Fruit fly (Drosophila melanogaster) whole organism, embryonic: ENCODE results near the gene TMEM216.

ENCODE experiments used
- Atf6 ChIP-seq: fragments of 200-800 bp; sonication (Bioruptor generic); IDR thresholded peaks from 2 replicates; pipeline ENCODE4 v1.3.6; 2022; ENCODE audit warnings: missing biosample characterization, missing genetic modification characterization
- Blimp-1 ChIP-seq: fragments of 200-800 bp; sonication (Bioruptor generic); optimal IDR thresholded peaks from 3 replicates; lab custom pipeline; 2018; ENCODE audit warnings: missing biosample characterization, missing genetic modification characterization, mild to moderate bottlenecking, moderate library complexity, missing genetic modification reagents
- CG10147 ChIP-seq: fragments of 200-800 bp; sonication (Bioruptor generic); optimal IDR thresholded peaks from 2 replicates; lab custom pipeline; 2019; ENCODE audit warnings: missing biosample characterization, mild to moderate bottlenecking, missing genetic modification characterization, moderate library complexity
- CG10321 ChIP-seq: fragments of 200-800 bp; sonication (Bioruptor generic); IDR thresholded peaks from 2 replicates; pipeline ENCODE4 v1.3.6; 2022; ENCODE audit warnings: missing biosample characterization, missing genetic modification characterization
- CG11398 ChIP-seq: fragments of 200-800 bp; sonication (Bioruptor generic); optimal IDR thresholded peaks from 2 replicates; lab custom pipeline; 2016; ENCODE audit warnings: missing biosample characterization, missing genetic modification characterization
- CG12104 ChIP-seq: fragments of 200-800 bp; sonication (Bioruptor generic); optimal IDR thresholded peaks from 3 replicates; lab custom pipeline; 2016; ENCODE audit warnings: missing biosample characterization, missing genetic modification characterization
- CG12744 ChIP-seq: fragments of 200-800 bp; sonication (Bioruptor generic); optimal IDR thresholded peaks from 2 replicates; lab custom pipeline; 2016; ENCODE audit warnings: missing biosample characterization, missing genetic modification characterization
- CG1602 ChIP-seq: fragments of 200-800 bp; sonication (Bioruptor generic); optimal IDR thresholded peaks from 3 replicates; lab custom pipeline; 2016; ENCODE audit warnings: missing biosample characterization, missing genetic modification characterization
- CG16779 ChIP-seq: fragments of 200-800 bp; sonication (Bioruptor generic); IDR thresholded peaks from 2 replicates; pipeline ENCODE4 v1.3.6; 2022; ENCODE audit warnings: missing biosample characterization, missing genetic modification characterization
- CG2129 ChIP-seq: fragments of 200-800 bp; sonication (Bioruptor generic); IDR thresholded peaks from 2 replicates; pipeline ENCODE4 v1.3.6; 2022; ENCODE audit warnings: missing biosample characterization, missing genetic modification characterization; ENCODE audit not compliant: partially characterized antibody
- CG30020 ChIP-seq: fragments of 200-800 bp; optimal IDR thresholded peaks from 2 replicates; lab custom pipeline; 2019; ENCODE audit warnings: missing biosample characterization, mild to moderate bottlenecking, missing genetic modification characterization, moderate library complexity
- CG32532 ChIP-seq: fragments of 200-800 bp; sonication (Bioruptor generic); IDR thresholded peaks from 2 replicates; pipeline ENCODE4 v1.3.6; 2022; ENCODE audit warnings: missing biosample characterization, missing genetic modification characterization
- CG34422 ChIP-seq: fragments of 200-800 bp; sonication (Bioruptor generic); IDR thresholded peaks from 3 replicates; pipeline ENCODE4 v1.3.6; 2022; ENCODE audit warnings: missing biosample characterization, missing genetic modification characterization
- CG4854 ChIP-seq: fragments of 200-800 bp; sonication (Bioruptor generic); optimal IDR thresholded peaks from 2 replicates; lab custom pipeline; 2016; ENCODE audit warnings: missing biosample characterization, missing genetic modification characterization, inconsistent platforms
- CG5245 ChIP-seq: fragments of 200-800 bp; sonication (Bioruptor generic); optimal IDR thresholded peaks from 3 replicates; lab custom pipeline; 2016; ENCODE audit warnings: missing biosample characterization, missing genetic modification characterization
- CG6854 ChIP-seq: fragments of 200-800 bp; sonication (Bioruptor generic); optimal IDR thresholded peaks from 3 replicates; lab custom pipeline; 2017; ENCODE audit warnings: missing biosample characterization, mild to moderate bottlenecking, missing genetic modification characterization
- CG7556 ChIP-seq: fragments of 200-800 bp; sonication (Bioruptor generic); optimal IDR thresholded peaks from 2 replicates; lab custom pipeline; 2017; ENCODE audit warnings: missing biosample characterization, mild to moderate bottlenecking, missing genetic modification characterization
- CG7928 ChIP-seq: fragments of 200-800 bp; sonication (Bioruptor generic); optimal IDR thresholded peaks from 2 replicates; lab custom pipeline; 2017; ENCODE audit warnings: missing biosample characterization, mild to moderate bottlenecking, missing genetic modification characterization
- CG8089 ChIP-seq: fragments of 200-800 bp; sonication (Bioruptor generic); optimal IDR thresholded peaks from 3 replicates; lab custom pipeline; 2016; ENCODE audit warnings: missing biosample characterization, missing genetic modification characterization
- CG9437 ChIP-seq: fragments of 200-800 bp; sonication (Bioruptor generic); optimal IDR thresholded peaks from 2 replicates; lab custom pipeline; 2018; ENCODE audit warnings: missing biosample characterization, mild to moderate bottlenecking, missing genetic modification characterization
- CG9797 ChIP-seq: fragments of 200-800 bp; sonication (Bioruptor generic); optimal IDR thresholded peaks from 3 replicates; lab custom pipeline; 2018; ENCODE audit warnings: missing biosample characterization, mild to moderate bottlenecking, missing genetic modification characterization
- CG9932 ChIP-seq: fragments of 200-800 bp; sonication (Bioruptor generic); IDR thresholded peaks from 2 replicates; pipeline ENCODE4 v1.3.6; 2022; ENCODE audit warnings: missing biosample characterization, missing genetic modification characterization
- CTCF ChIP-seq: fragments of 200-800 bp; sonication (Bioruptor generic); optimal IDR thresholded peaks from 2 replicates; lab custom pipeline; 2017; ENCODE audit warnings: missing biosample characterization, mild to moderate bottlenecking, missing genetic modification characterization, moderate library complexity
- CrebB ChIP-seq: fragments of 200-800 bp; sonication (Bioruptor generic); optimal IDR thresholded peaks from 3 replicates; lab custom pipeline; 2018; ENCODE audit warnings: missing biosample characterization, mild to moderate bottlenecking, missing genetic modification characterization
- Dfd ChIP-seq, 2 experiments: fragments of >200 bp; optimal IDR thresholded peaks; 2 replicates each; lab custom pipeline; 2017; ENCODE audit warnings: missing biosample characterization in 2 of 2, missing genetic modification characterization in 2 of 2
- Dip2 ChIP-seq: fragments of 200-800 bp; sonication (Bioruptor generic); IDR thresholded peaks from 2 replicates; pipeline ENCODE4 v1.3.6; 2022; ENCODE audit warnings: missing biosample characterization, missing genetic modification characterization
- Doc2 ChIP-seq: fragments of 200-800 bp; sonication (Bioruptor generic); IDR thresholded peaks from 2 replicates; pipeline ENCODE4 v1.3.6; 2022; ENCODE audit warnings: missing biosample characterization, missing genetic modification characterization
- ERR ChIP-seq: fragments of 200-800 bp; sonication (Bioruptor generic); optimal IDR thresholded peaks from 2 replicates; lab custom pipeline; 2016; ENCODE audit warnings: missing biosample characterization, missing genetic modification characterization
- Fer1 ChIP-seq: fragments of 200-800 bp; sonication (Bioruptor generic); optimal IDR thresholded peaks from 2 replicates; lab custom pipeline; 2017; ENCODE audit warnings: missing biosample characterization, mild to moderate bottlenecking, missing genetic modification characterization
- HLH3B ChIP-seq: fragments of 200-800 bp; sonication (Bioruptor generic); IDR thresholded peaks from 2 replicates; pipeline ENCODE4 v1.3.6; 2022; ENCODE audit warnings: missing biosample characterization, missing genetic modification characterization
- HmgZ ChIP-seq: fragments of 200-800 bp; sonication (Bioruptor generic); optimal IDR thresholded peaks from 2 replicates; lab custom pipeline; 2018; ENCODE audit warnings: missing biosample characterization, mild to moderate bottlenecking, missing genetic modification characterization
- Kr ChIP-seq: fragments of 200-800 bp; sonication (Bioruptor generic); optimal IDR thresholded peaks from 2 replicates; lab custom pipeline; 2017; ENCODE audit warnings: missing biosample characterization, mild to moderate bottlenecking, missing genetic modification characterization
- PHDP ChIP-seq: fragments of 200-800 bp; sonication (Bioruptor generic); optimal IDR thresholded peaks from 3 replicates; lab custom pipeline; 2018; ENCODE audit warnings: missing biosample characterization, mild to moderate bottlenecking, missing genetic modification characterization, moderate library complexity
- Six4 ChIP-seq: fragments of 200-800 bp; sonication (Bioruptor generic); optimal IDR thresholded peaks from 2 replicates; lab custom pipeline; 2016; ENCODE audit warnings: missing biosample characterization, missing genetic modification characterization
- bab2 ChIP-seq: fragments of 200-800 bp; sonication (Bioruptor generic); optimal IDR thresholded peaks from 2 replicates; lab custom pipeline; 2016; ENCODE audit warnings: missing biosample characterization, missing genetic modification characterization
- cato ChIP-seq: fragments of 200-800 bp; sonication (Bioruptor generic); optimal IDR thresholded peaks from 2 replicates; lab custom pipeline; 2016; ENCODE audit warnings: missing biosample characterization, missing genetic modification characterization, borderline replicate concordance
- cwo ChIP-seq: fragments of 200-800 bp; sonication (Bioruptor generic); optimal IDR thresholded peaks from 3 replicates; lab custom pipeline; 2017; ENCODE audit warnings: missing biosample characterization, missing genetic modification characterization, mild to moderate bottlenecking, moderate library complexity, missing genetic modification reagents
- dmrt11E ChIP-seq: fragments of 200-800 bp; sonication (Bioruptor generic); optimal IDR thresholded peaks from 3 replicates; lab custom pipeline; 2018; ENCODE audit warnings: missing biosample characterization, mild to moderate bottlenecking, missing genetic modification characterization, moderate library complexity
- dpn ChIP-seq, 2 experiments: fragments of 200-800 bp; sonication (Bioruptor generic); optimal IDR thresholded peaks; 3 replicates each; lab custom pipeline; 2016; ENCODE audit warnings: missing biosample characterization in 2 of 2, missing genetic modification characterization in 2 of 2
- gem ChIP-seq: fragments of 200-800 bp; sonication (Bioruptor generic); optimal IDR thresholded peaks from 2 replicates; lab custom pipeline; 2019; ENCODE audit warnings: missing biosample characterization, mild to moderate bottlenecking, missing genetic modification characterization, moderate library complexity
- her ChIP-seq: fragments of 200-800 bp; sonication (Bioruptor generic); optimal IDR thresholded peaks from 2 replicates; lab custom pipeline; 2016; ENCODE audit warnings: missing biosample characterization, missing genetic modification characterization
- jigr1 ChIP-seq: fragments of 200-800 bp; sonication (Bioruptor generic); IDR thresholded peaks from 3 replicates; pipeline ENCODE4 v1.3.6; 2022; ENCODE audit warnings: missing biosample characterization, missing genetic modification characterization
- onecut ChIP-seq: fragments of 200-800 bp; sonication (Bioruptor generic); IDR thresholded peaks from 2 replicates; pipeline ENCODE4 v1.3.6; 2022; ENCODE audit warnings: missing biosample characterization, missing genetic modification characterization
- phol ChIP-seq: fragments of 200-800 bp; sonication (Bioruptor generic); optimal IDR thresholded peaks from 3 replicates; lab custom pipeline; 2018; ENCODE audit warnings: missing biosample characterization, mild to moderate bottlenecking, missing genetic modification characterization, moderate library complexity
- scrt ChIP-seq: fragments of 200-800 bp; sonication (Bioruptor generic); optimal IDR thresholded peaks from 2 replicates; lab custom pipeline; 2018; ENCODE audit warnings: missing biosample characterization, mild to moderate bottlenecking, missing genetic modification characterization, moderate library complexity
- sna ChIP-seq: fragments of 200-800 bp; sonication (Bioruptor generic); IDR thresholded peaks from 2 replicates; pipeline ENCODE4 v1.3.6; 2022; ENCODE audit warnings: missing biosample characterization, missing genetic modification characterization; ENCODE audit not compliant: partially characterized antibody
- sug ChIP-seq: fragments of 200-800 bp; optimal IDR thresholded peaks from 2 replicates; lab custom pipeline; 2019; ENCODE audit warnings: missing biosample characterization, mild to moderate bottlenecking, missing genetic modification characterization, moderate library complexity
- usp ChIP-seq: fragments of >200 bp; optimal IDR thresholded peaks from 2 replicates; lab custom pipeline; 2017; ENCODE audit warnings: missing biosample characterization, missing genetic modification characterization
- wek ChIP-seq: fragments of 200-800 bp; sonication (Bioruptor generic); optimal IDR thresholded peaks from 3 replicates; lab custom pipeline; 2018; ENCODE audit warnings: missing biosample characterization, mild to moderate bottlenecking, missing genetic modification characterization, moderate library complexity
- zfh2 ChIP-seq: fragments of 200-800 bp; sonication (Bioruptor generic); optimal IDR thresholded peaks from 2 replicates; lab custom pipeline; 2016; ENCODE audit warnings: missing biosample characterization, missing genetic modification characterization

Gene TMEM216

DNA sequence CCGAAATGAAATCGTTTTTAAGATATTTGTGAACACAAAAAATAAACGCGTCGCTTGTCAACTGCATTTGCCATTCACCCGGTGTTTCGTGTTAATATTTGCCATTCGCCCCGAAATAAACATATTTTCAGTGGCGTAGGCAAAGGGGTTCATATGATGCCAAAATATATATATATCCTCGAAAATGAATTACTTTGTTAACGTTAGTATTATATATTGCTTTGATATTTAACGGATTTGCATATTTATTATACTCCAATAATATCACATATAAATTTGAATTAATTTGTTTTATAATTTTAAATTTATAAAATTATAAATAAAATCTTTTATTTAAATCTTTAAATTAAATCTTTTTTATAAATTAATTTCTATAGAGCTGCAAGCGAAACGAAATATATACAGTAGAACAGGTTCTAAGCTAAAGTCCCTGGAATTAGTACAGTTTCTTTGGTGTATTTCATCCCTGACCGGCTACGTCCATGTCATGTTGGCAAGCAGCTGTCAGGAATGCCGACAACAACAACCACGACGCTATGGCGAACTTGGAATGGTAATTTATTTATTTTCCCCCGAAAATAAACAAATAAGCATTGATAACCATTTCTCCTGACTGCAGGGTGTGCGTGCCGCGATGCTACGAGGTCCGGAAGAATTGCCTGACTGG lies 15.7 kb downstream of the TMEM216 start, which contains the start of the genes M1BP and CG8202 (continued):
- TF ChIP-seq dmrt11E (tag; lab: Kevin White, UChicago) (peak; percentile 92), sna (GFP tag; lab: Robert Waterston, UW) (no peak), jigr1 (GFP tag; lab: Robert Waterston, UW) (0 out of 3 replicates have a peak, but pooled peaks have one; percentile 42), onecut (GFP tag; lab: Robert Waterston, UW) (peak; percentile 69), sug (peak; percentile 92), CG12744 (GFP tag; lab: Kevin White, UChicago) (peak; percentile 31), gem (tag; lab: Kevin White, UChicago) (peak; percentile 96), HLH3B (GFP tag; lab: Robert Waterston, UW) (peak; percentile 58), CG4854 (GFP tag; lab: Kevin White, UChicago) (peak; percentile 25), dpn (GFP tag; optimal IDR thresholded peaks at IDR 0.05; lab: Kevin White, UChicago) (peak; percentile 49 to 91), CG10147 (peak; percentile 89), CG11398 (GFP tag; lab: Kevin White, UChicago) (no peak), scrt (GFP tag; lab: Kevin White, UChicago) (peak; percentile 21), CG5245 (peak; percentile 76), HmgZ (tag; lab: Kevin White, UChicago) (peak; percentile 56), CG9932 (GFP tag; lab: Robert Waterston, UW) (peak; percentile 82), CG10321 (GFP tag; lab: Robert Waterston, UW) (peak; percentile 28; the same call in 1 of the 2 replicates), Blimp-1 (peak; percentile 84), Atf6 (GFP tag; lab: Robert Waterston, UW) (peak; percentile 55), CG16779 (GFP tag; lab: Robert Waterston, UW) (no peak), CTCF (peak; percentile 39), bab2 (peak; percentile 55), Fer1 (GFP tag; lab: Kevin White, UChicago) (peak; percentile 91), CG34422 (peak; percentile 86), CG12104 (GFP tag; lab: Kevin White, UChicago) (peak; percentile 87), CG8089 (GFP tag; lab: Kevin White, UChicago) (peak; percentile 28), CG32532 (GFP tag; lab: Robert Waterston, UW) (peak; percentile 85), usp (no peak), her (no peak), ERR (GFP tag; lab: Kevin White, UChicago) (no peak), Dip2 (no peak), Dfd (GFP tag; optimal IDR thresholded peaks at IDR 0.05; lab: Kevin White, UChicago) (no peak), Doc2 (peak; percentile 34; the same call in 1 of the 2 replicates), Six4 (GFP tag; lab: Kevin White, UChicago) (peak; percentile 86), CG2129 (GFP tag; lab: Robert Waterston, UW) (no peak), wek (GFP tag; lab: Kevin White, UChicago) (no peak), CrebB (peak; percentile 56), Kr (GFP tag; lab: Kevin White, UChicago) (peak; percentile 7), PHDP (tag; lab: Kevin White, UChicago) (peak; percentile 91), CG6854 (GFP tag; lab: Kevin White, UChicago) (peak; percentile 88), CG7928 (GFP tag; lab: Kevin White, UChicago) (peak; percentile 59), cato (GFP tag; lab: Kevin White, UChicago) (peak; percentile 81), CG9797 (peak; percentile 54), CG1602 (peak; percentile 88), CG9437 (GFP tag; lab: Kevin White, UChicago) (peak; percentile 93), cwo (GFP tag; lab: Kevin White, UChicago) (peak; percentile 87), CG7556 (GFP tag; lab: Kevin White, UChicago) (peak; percentile 96), CG30020 (peak; percentile 85), phol (tag; lab: Kevin White, UChicago) (peak; percentile 94), zfh2 (GFP tag; lab: Kevin White, UChicago) (peak; percentile 53)
